Fruit fly (Drosophila melanogaster): ENCODE results near the gene CG43861.

- TF ChIP-seq Antp (GFP tag; optimal IDR thresholded peaks at IDR 0.05) = no peak
- TF ChIP-seq CG10321 (GFP tag; IDR thresholded peaks at IDR 0.05) = no peak
- TF ChIP-seq Lim3 (GFP tag; IDR thresholded peaks at IDR 0.05) = no peak
- TF ChIP-seq CG9609 (GFP tag; optimal IDR thresholded peaks at IDR 0.05) = no peak
- TF ChIP-seq Lpt (GFP tag; optimal IDR thresholded peaks at IDR 0.05) = no peak
- TF ChIP-seq CG16779 (GFP tag; IDR thresholded peaks at IDR 0.05) = no peak
- TF ChIP-seq ro (GFP tag; IDR thresholded peaks at IDR 0.05) = no peak
These were observed 67.5 kb downstream of the CG43861 start for dm6 chr2L:19949600-19949999.

Data from whole organism, embryonic.